Worm (Caenorhabditis elegans) whole organism, L3 larva: ENCODE results near the gene pqn-41.

Experiments used
- lin-15B ChIP-seq: fragments of 150-350 bp; optimal IDR thresholded peaks from 2 replicates; lab custom pipeline; 2014; ENCODE audit warnings: missing biosample characterization, missing genetic modification characterization
- snpc-4 ChIP-seq: fragments of 150-350 bp; optimal IDR thresholded peaks from 2 replicates; lab custom pipeline; 2014; ENCODE audit warnings: missing biosample characterization, missing genetic modification characterization
- tbx-2 ChIP-seq: sonication (generic microtip); optimal IDR thresholded peaks from 2 replicates; lab custom pipeline; 2016; ENCODE audit warnings: mild to moderate bottlenecking, missing genetic modification characterization, missing compliant biosample characterization
- unc-62 ChIP-seq: fragments of 150-350 bp; sonication (generic microtip); optimal IDR thresholded peaks from 4 replicates; lab custom pipeline; 2014; ENCODE audit warnings: missing biosample characterization, missing genetic modification reagents, missing genetic modification characterization
- ztf-11 ChIP-seq: fragments of 150-350 bp; optimal IDR thresholded peaks from 2 replicates; lab custom pipeline; 2014; ENCODE audit warnings: missing biosample characterization, missing genetic modification characterization

DNA sequence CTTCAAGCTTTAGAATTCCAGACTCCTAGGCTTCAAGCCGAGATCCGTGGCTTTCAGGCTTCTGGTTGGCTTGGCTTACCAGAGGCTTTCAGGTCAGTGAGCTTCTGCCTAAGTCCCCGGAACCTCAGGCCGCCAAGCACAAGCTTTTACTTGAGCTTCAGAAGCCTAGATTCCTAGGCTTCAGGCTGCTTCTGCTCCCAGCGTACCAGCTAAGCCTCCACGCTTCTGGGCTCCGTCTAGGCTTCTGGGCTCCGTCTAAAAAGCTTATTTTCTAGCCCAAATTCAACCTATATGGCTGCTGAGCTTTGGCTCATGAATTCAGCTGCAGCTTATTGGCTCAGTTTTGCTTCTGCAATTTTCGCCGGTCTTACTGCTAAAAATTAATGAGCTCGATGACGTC is 20.0 kb downstream of the pqn-41 start:
- TF ChIP-seq tbx-2 = no peak
- TF ChIP-seq unc-62 = no peak
- TF ChIP-seq lin-15B (tag; lab: Kevin White, UChicago) = no peak
- TF ChIP-seq ztf-11 = no peak
- no peak for TF ChIP-seq snpc-4 (tag; lab: Kevin White, UChicago)
